Fruit fly (Drosophila melanogaster): ENCODE data around the gene Bmcp.

The Bmcp gene

DNA sequence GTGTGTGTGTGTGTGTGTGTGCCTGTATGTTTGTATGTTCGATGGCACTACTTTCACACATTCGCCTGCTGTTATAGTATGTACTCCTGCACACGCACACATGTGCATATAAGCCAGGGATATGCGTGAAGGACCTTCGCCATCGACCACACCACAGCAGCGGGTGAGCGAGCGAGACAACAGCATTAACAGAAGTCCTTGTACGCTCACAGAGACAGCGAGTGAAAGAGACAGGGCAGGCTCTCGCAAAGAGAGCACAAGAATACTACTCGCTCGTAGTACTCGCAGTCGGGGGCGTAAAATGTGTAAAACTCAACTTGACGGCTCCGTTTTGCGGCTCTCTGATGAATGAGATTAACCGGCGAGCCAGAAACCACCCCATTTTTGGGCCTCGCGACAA is 44.2 kb downstream of the Bmcp start:
- no peak for TF ChIP-seq noc (tag; optimal IDR thresholded peaks at IDR 0.05)

DNA sequence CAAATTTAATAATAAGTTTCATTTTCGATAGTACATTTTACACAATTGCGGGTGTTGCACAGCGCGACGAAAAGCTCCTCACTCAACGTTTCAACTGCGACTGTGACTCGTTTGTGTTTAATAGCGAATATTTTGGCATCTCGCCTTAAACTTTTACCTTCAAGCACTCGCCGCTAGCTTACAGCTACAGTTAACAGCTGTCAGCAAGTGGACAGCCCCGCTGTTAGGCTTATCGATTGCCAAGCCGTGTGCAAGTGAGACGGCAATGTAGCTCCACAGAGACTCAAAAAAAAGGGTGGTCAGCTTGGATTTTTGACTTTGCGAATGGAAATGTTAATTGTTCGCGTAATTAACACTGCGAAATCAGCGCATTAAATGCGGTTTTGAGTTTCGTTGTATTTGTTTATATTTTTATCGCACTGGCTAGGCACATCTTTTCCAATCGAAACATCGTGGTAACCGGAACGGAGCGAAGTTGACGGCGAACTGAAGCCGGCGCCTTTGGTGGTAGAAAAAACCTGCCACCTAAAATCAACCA is 45.0 kb downstream of the Bmcp start, which contains the start of gene loaf:
loaf (minus strand) TSS at position 488 of the 538 bp plus-strand sequence.
- no peak for TF ChIP-seq noc (tag; optimal IDR thresholded peaks at IDR 0.05)

DNA sequence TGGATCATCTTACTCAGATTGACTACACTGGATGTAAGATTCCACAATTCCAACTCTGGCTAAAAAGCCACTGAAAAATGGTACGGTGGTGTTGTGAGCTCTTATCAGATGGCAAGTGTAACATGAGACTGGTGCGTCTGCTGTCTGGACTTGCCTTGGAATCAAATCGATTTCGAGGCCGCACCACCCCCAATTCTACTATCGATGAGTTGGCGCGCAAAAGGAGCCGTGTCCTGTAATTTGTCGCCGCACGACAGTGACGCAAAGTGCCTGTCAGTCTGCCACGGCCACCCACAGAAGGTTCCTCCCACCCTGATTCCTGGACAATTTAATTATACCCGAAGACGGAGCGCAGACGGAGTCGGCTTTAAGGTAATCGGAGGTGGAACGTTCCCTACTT is 45.8 kb downstream of the Bmcp start:
- no peak for TF ChIP-seq noc (tag; optimal IDR thresholded peaks at IDR 0.05)

DNA sequence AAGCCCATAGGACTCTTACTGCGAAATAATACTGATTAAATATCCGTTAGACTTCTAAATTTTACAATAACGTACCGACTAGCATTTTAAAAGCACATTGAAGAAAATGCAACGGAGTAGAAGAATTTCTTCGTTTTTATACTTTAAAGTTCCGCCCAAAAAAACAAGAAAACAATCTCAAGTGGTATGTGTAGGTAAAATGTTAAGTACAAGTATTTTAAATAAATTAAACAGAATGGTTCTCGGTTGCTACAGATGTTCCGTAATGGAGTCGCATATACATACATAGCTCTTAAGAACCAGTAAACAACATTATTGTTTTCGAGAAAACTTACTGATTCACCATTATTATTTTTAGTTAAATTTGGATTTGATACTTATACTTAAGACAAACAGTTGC is 51.3 kb downstream of the Bmcp start, which contains the start of gene Muc68D:
Muc68D (minus strand) TSS at position 101 of the 400 bp plus-strand sequence.
- TF ChIP-seq noc (tag; optimal IDR thresholded peaks at IDR 0.05) = no peak

dm6 chr3L:11772608-11773017 is 51.9 kb downstream of the Bmcp start:
- peak; percentile 20 for TF ChIP-seq noc (tag; optimal IDR thresholded peaks at IDR 0.05)

dm6 chr3L:11773796-11774195 is 53.1 kb downstream of the Bmcp start:
- TF ChIP-seq noc (tag; optimal IDR thresholded peaks at IDR 0.05) = no peak

DNA sequence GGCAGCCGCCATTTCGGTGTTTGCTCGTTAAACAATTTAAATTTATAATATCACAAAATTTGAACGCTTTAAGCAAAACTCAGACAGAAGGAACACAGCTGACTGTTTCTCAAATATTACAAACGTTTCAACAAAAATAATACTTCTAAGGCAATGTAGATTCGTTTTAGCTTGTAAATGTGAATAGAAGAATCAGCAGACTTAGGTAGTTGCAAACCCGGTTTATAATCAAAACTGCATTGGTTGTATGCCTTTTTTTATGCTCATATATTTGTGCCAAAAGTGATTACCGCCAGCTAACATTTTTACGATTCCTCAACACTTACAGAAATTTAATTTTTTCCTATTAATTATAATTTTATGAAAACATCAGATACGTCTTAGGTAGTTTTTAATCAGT is 53.7 kb downstream of the Bmcp start, which contains the start of gene Tim13:
Tim13 (minus strand) TSS at position 101 of the 400 bp plus-strand sequence.
- TF ChIP-seq noc (tag; optimal IDR thresholded peaks at IDR 0.05) = no peak

DNA sequence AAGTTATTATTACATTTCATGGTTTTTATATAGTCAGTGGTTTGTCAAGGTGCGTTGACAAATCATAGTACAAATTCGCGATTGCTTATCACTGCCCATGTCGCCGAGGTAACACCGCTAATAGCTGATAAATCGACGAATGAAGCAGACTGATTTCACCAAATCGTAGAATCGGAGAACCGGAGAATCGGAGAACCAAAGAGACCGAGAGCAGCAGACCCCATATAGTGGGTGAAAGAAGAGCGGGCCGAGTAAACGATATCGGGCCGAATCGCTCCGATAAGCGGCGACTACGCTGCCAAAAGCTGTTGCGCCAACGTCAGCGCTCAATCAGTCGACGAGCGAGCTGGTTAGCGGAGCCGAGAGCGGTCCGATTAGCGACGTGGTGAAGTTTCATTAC is 56.0 kb downstream of the Bmcp start, which contains the start of gene CG14131:
CG14131 (plus strand) TSS at position 343 of the 400 bp plus-strand sequence.
- no peak for TF ChIP-seq noc (tag; optimal IDR thresholded peaks at IDR 0.05)

- no peak for TF ChIP-seq noc (tag; optimal IDR thresholded peaks at IDR 0.05)
Measured at dm6 chr3L:11777348-11777958, 56.7 kb downstream of the Bmcp start.
